Worm (Caenorhabditis elegans): ENCODE results near the gene smap-1.

ce11 chrIII:10734511-10735233 lies 4.9 kb downstream of the smap-1 start:
- TF ChIP-seq pqm-1 (tag; optimal IDR thresholded peaks at IDR 0.05) (no peak), nfya-1 (tag; optimal IDR thresholded peaks at IDR 0.05; ENCODE audit: insufficient read depth) (peak; percentile 89), R02D3.7 (tag; optimal IDR thresholded peaks at IDR 0.05) (no peak), ztf-11 (tag; optimal IDR thresholded peaks at IDR 0.05) (no peak), pha-4 (tag; optimal IDR thresholded peaks at IDR 0.05) (peak; percentile 94), skn-1 (tag; optimal IDR thresholded peaks at IDR 0.05) (no peak), tbx-2 (tag; optimal IDR thresholded peaks at IDR 0.05) (no peak), snpc-4 (tag; optimal IDR thresholded peaks at IDR 0.05) (no peak), zag-1 (tag; optimal IDR thresholded peaks at IDR 0.05) (no peak), lin-15B (tag; optimal IDR thresholded peaks at IDR 0.05) (no peak), fkh-2 (tag; optimal IDR thresholded peaks at IDR 0.05) (no peak), nhr-237 (tag; optimal IDR thresholded peaks at IDR 0.05) (no peak)

Measured in whole organism, L3 larva.